Fruit fly (Drosophila melanogaster): ENCODE measurements around the gene RpS4.

RpS4 gene

DNA sequence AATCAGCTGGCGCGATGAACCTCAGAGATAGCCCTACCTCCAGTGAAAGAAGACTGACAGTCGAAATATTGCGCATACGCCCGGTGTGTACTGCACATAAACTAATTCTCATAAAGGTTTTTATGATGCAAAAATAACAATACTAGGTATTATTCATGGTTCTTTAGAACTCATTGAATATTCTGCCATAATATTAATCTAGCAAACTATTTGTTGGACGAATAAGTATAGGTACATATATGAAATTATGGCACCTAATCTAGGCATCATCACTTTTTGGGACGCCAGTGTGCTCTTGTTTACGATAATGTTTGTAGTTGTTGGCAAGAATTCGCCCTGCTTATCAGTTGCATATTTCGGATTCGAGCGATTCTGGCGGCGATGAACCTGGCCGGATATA, 19.8 kb upstream of the RpS4 start (continued):
- TF ChIP-seq schlank (tag; optimal IDR thresholded peaks at IDR 0.05): peak; percentile 5
- no peak for TF ChIP-seq Kr (GFP tag; optimal IDR thresholded peaks at IDR 0.05)
- TF ChIP-seq HLH3B (GFP tag; IDR thresholded peaks at IDR 0.05): peak; percentile 44; the same call in 1 of the 2 replicates
- TF ChIP-seq unc-4 (GFP tag; IDR thresholded peaks at IDR 0.05; ENCODE audit: partially characterized antibody): no peak
- TF ChIP-seq E2f1 (GFP tag; IDR thresholded peaks at IDR 0.05): peak; percentile 35; the same call in 1 of the 2 replicates
- TF ChIP-seq dan (GFP tag; IDR thresholded peaks at IDR 0.05): no peak
- no peak for TF ChIP-seq Hand (GFP tag; optimal IDR thresholded peaks at IDR 0.05)
- TF ChIP-seq gsb (GFP tag; IDR thresholded peaks at IDR 0.05): no peak
- no peak for TF ChIP-seq CG14050 (GFP tag; IDR thresholded peaks at IDR 0.05)
- no peak for TF ChIP-seq cato (GFP tag; optimal IDR thresholded peaks at IDR 0.05; ENCODE audit: borderline replicate concordance)
- no peak for TF ChIP-seq Xbp1 (GFP tag; optimal IDR thresholded peaks at IDR 0.05)
- peak; percentile 20; the same call in 1 of the 2 replicates for TF ChIP-seq seq (GFP tag; IDR thresholded peaks at IDR 0.05)
- TF ChIP-seq wek (GFP tag; optimal IDR thresholded peaks at IDR 0.05): no peak
- TF ChIP-seq lbe (GFP tag; optimal IDR thresholded peaks at IDR 0.05): peak; percentile 45
- no peak for TF ChIP-seq CG4820 (GFP tag; optimal IDR thresholded peaks at IDR 0.05)
- no peak for TF ChIP-seq rib (GFP tag; IDR thresholded peaks at IDR 0.05)
- no peak for TF ChIP-seq Lhr (GFP tag; optimal IDR thresholded peaks at IDR 0.05)
- TF ChIP-seq repo (GFP tag; optimal IDR thresholded peaks at IDR 0.05): no peak
- no peak for TF ChIP-seq Blimp-1 (GFP tag; optimal IDR thresholded peaks at IDR 0.05)
- TF ChIP-seq CG7745 (tag; optimal IDR thresholded peaks at IDR 0.05): no peak
- TF ChIP-seq unpg (GFP tag; optimal IDR thresholded peaks at IDR 0.05): peak; percentile 23
- no peak for TF ChIP-seq Gug (GFP tag; IDR thresholded peaks at IDR 0.05)
- TF ChIP-seq CG14965 (GFP tag; optimal IDR thresholded peaks at IDR 0.05; ENCODE audit: borderline replicate concordance): no peak
- TF ChIP-seq Mad (GFP tag; optimal IDR thresholded peaks at IDR 0.05): no peak
- no peak for TF ChIP-seq HmgD (GFP tag; optimal IDR thresholded peaks at IDR 0.05)
- no peak for TF ChIP-seq CG17186 (GFP tag; optimal IDR thresholded peaks at IDR 0.05)
- peak; percentile 2 for TF ChIP-seq CG12219 (GFP tag; optimal IDR thresholded peaks at IDR 0.05)
- no peak for TF ChIP-seq gfzf (GFP tag; optimal IDR thresholded peaks at IDR 0.05)
- TF ChIP-seq CG15269 (tag; optimal IDR thresholded peaks at IDR 0.05): peak; percentile 53
- TF ChIP-seq CG2889 (GFP tag; IDR thresholded peaks at IDR 0.05): no peak
- no peak for TF ChIP-seq pzg (GFP tag; optimal IDR thresholded peaks at IDR 0.05)
- no peak for TF ChIP-seq otp (GFP tag; IDR thresholded peaks at IDR 0.05)
- no peak for TF ChIP-seq ap (GFP tag; IDR thresholded peaks at IDR 0.05)
- no peak for TF ChIP-seq Hr3 (GFP tag; optimal IDR thresholded peaks at IDR 0.05)
- no peak for TF ChIP-seq chinmo (GFP tag; IDR thresholded peaks at IDR 0.05; ENCODE audit: partially characterized antibody)
- TF ChIP-seq NC2α (GFP tag; optimal IDR thresholded peaks at IDR 0.05): no peak
- no peak for TF ChIP-seq NFAT (GFP tag; IDR thresholded peaks at IDR 0.05)
- TF ChIP-seq Hmx (GFP tag; optimal IDR thresholded peaks at IDR 0.05): no peak
- TF ChIP-seq CG11696 (GFP tag; IDR thresholded peaks at IDR 0.05): no peak
- TF ChIP-seq CG3995 (GFP tag; optimal IDR thresholded peaks at IDR 0.05): no peak
- TF ChIP-seq CG4360 (GFP tag; IDR thresholded peaks at IDR 0.05): no peak
- peak; percentile 14 for TF ChIP-seq CG5180 (GFP tag; optimal IDR thresholded peaks at IDR 0.05)
- peak; percentile 61; the same call in 1 of the 3 replicates for TF ChIP-seq CG11695 (GFP tag; IDR thresholded peaks at IDR 0.05)
- TF ChIP-seq org-1 (GFP tag; optimal IDR thresholded peaks at IDR 0.05): peak; percentile 4
- TF ChIP-seq dpn (GFP tag; optimal IDR thresholded peaks at IDR 0.05): peak; percentile 25 to 31
- no peak for TF ChIP-seq Lpt (GFP tag; optimal IDR thresholded peaks at IDR 0.05)
- no peak for TF ChIP-seq CG17361 (GFP tag; IDR thresholded peaks at IDR 0.05)
- TF ChIP-seq CG5953 (GFP tag; IDR thresholded peaks at IDR 0.05): no peak
- TF ChIP-seq CG18011 (GFP tag; optimal IDR thresholded peaks at IDR 0.05): no peak
- no peak for TF ChIP-seq CG6791 (GFP tag; IDR thresholded peaks at IDR 0.05; ENCODE audit: partially characterized antibody)
- no peak for TF ChIP-seq CG1602 (GFP tag; optimal IDR thresholded peaks at IDR 0.05)
- TF ChIP-seq CG18619 (GFP tag; optimal IDR thresholded peaks at IDR 0.05): peak; percentile 3
